Fruit fly (Drosophila melanogaster) whole organism, embryonic: ENCODE measurements around the gene Idh3b.
A peak's percentile ranks its signal among the peaks of the same experiment; 100 is the strongest.

Experiments used
- Adf1 ChIP-seq: fragments of 200-800 bp; sonication (Bioruptor generic); IDR thresholded peaks from 2 replicates; pipeline ENCODE4 v1.3.6; 2022; ENCODE audit warnings: missing biosample characterization, missing genetic modification characterization
- Aef1 ChIP-seq: fragments of 200-800 bp; sonication (Bioruptor generic); IDR thresholded peaks from 3 replicates; pipeline ENCODE4 v1.3.6; 2022; ENCODE audit warnings: missing biosample characterization, missing genetic modification characterization
- Awh ChIP-seq: fragments of 200-800 bp; sonication (Bioruptor generic); IDR thresholded peaks from 2 replicates; pipeline ENCODE4, ENCODE4 v1.3.6; 2022; ENCODE audit warnings: missing biosample characterization, missing genetic modification characterization
- CG10366 ChIP-seq: fragments of 200-800 bp; sonication (Bioruptor generic); IDR thresholded peaks from 2 replicates; pipeline ENCODE4 v1.3.6; 2022; ENCODE audit warnings: missing biosample characterization, missing genetic modification characterization
- CG10654 ChIP-seq: fragments of 200-800 bp; sonication (Bioruptor generic); optimal IDR thresholded peaks from 2 replicates; lab custom pipeline; 2016; ENCODE audit warnings: missing biosample characterization, missing genetic modification characterization
- CG12104 ChIP-seq: fragments of 200-800 bp; sonication (Bioruptor generic); optimal IDR thresholded peaks from 3 replicates; lab custom pipeline; 2016; ENCODE audit warnings: missing biosample characterization, missing genetic modification characterization
- CG12299 ChIP-seq: fragments of 200-800 bp; sonication (Bioruptor generic); optimal IDR thresholded peaks from 2 replicates; lab custom pipeline; 2018; ENCODE audit warnings: missing biosample characterization, mild to moderate bottlenecking, missing genetic modification characterization
- CG12744 ChIP-seq: fragments of 200-800 bp; sonication (Bioruptor generic); optimal IDR thresholded peaks from 2 replicates; lab custom pipeline; 2016; ENCODE audit warnings: missing biosample characterization, missing genetic modification characterization
- CG15479 ChIP-seq: fragments of 200-800 bp; sonication (Bioruptor generic); optimal IDR thresholded peaks from 3 replicates; lab custom pipeline; 2019; ENCODE audit warnings: missing biosample characterization, mild to moderate bottlenecking, missing genetic modification characterization, moderate library complexity
- CG1647 ChIP-seq: fragments of 200-800 bp; sonication (Bioruptor generic); optimal IDR thresholded peaks from 3 replicates; lab custom pipeline; 2016; ENCODE audit warnings: missing biosample characterization, missing genetic modification characterization
- CG18599 ChIP-seq: fragments of 200-800 bp; sonication (Bioruptor generic); optimal IDR thresholded peaks from 3 replicates; lab custom pipeline; 2017; ENCODE audit warnings: missing biosample characterization, missing genetic modification characterization, mild to moderate bottlenecking, moderate library complexity, missing genetic modification reagents
- CG2116 ChIP-seq: fragments of 200-800 bp; sonication (Bioruptor generic); optimal IDR thresholded peaks from 3 replicates; lab custom pipeline; 2018; ENCODE audit warnings: missing biosample characterization, mild to moderate bottlenecking, missing genetic modification characterization
- CG2129 ChIP-seq: fragments of 200-800 bp; sonication (Bioruptor generic); IDR thresholded peaks from 2 replicates; pipeline ENCODE4 v1.3.6; 2022; ENCODE audit warnings: missing biosample characterization, missing genetic modification characterization; ENCODE audit not compliant: partially characterized antibody
- CG3065 ChIP-seq: fragments of 200-800 bp; sonication (Bioruptor generic); optimal IDR thresholded peaks from 2 replicates; lab custom pipeline; 2016; ENCODE audit warnings: missing biosample characterization, missing genetic modification characterization
- CG31224 ChIP-seq: fragments of 200-800 bp; sonication (Bioruptor generic); IDR thresholded peaks from 2 replicates; pipeline ENCODE4 v1.3.6; 2022; ENCODE audit warnings: missing biosample characterization, missing genetic modification characterization
- CG31441 ChIP-seq: fragments of 200-800 bp; sonication (Bioruptor generic); IDR thresholded peaks from 2 replicates; pipeline ENCODE4 v1.3.6; 2022; ENCODE audit warnings: missing biosample characterization, missing genetic modification characterization
- CG33213 ChIP-seq: fragments of 200-800 bp; sonication (Bioruptor generic); optimal IDR thresholded peaks from 3 replicates; lab custom pipeline; 2016; ENCODE audit warnings: missing biosample characterization, missing genetic modification characterization
- CG43689 ChIP-seq: fragments of 200-800 bp; sonication (Bioruptor generic); IDR thresholded peaks from 2 replicates; pipeline ENCODE4 v1.3.6; 2022; ENCODE audit warnings: missing biosample characterization, missing genetic modification characterization
- CG6791 ChIP-seq: fragments of 200-800 bp; sonication (Bioruptor generic); IDR thresholded peaks from 3 replicates; pipeline ENCODE4 v1.3.6; 2022; ENCODE audit warnings: missing biosample characterization, missing genetic modification characterization; ENCODE audit not compliant: partially characterized antibody
- CG6813 ChIP-seq: fragments of 200-800 bp; sonication (Bioruptor generic); optimal IDR thresholded peaks from 2 replicates; lab custom pipeline; 2017; ENCODE audit warnings: missing biosample characterization, missing genetic modification characterization, mild to moderate bottlenecking, moderate library complexity, missing genetic modification reagents
- CG6854 ChIP-seq: fragments of 200-800 bp; sonication (Bioruptor generic); optimal IDR thresholded peaks from 3 replicates; lab custom pipeline; 2017; ENCODE audit warnings: missing biosample characterization, mild to moderate bottlenecking, missing genetic modification characterization
- CG7372 ChIP-seq: fragments of 200-800 bp; sonication (Bioruptor generic); IDR thresholded peaks from 2 replicates; pipeline ENCODE4 v1.3.6; 2022; ENCODE audit warnings: missing biosample characterization, missing genetic modification characterization
- CG9797 ChIP-seq: fragments of 200-800 bp; sonication (Bioruptor generic); optimal IDR thresholded peaks from 3 replicates; lab custom pipeline; 2018; ENCODE audit warnings: missing biosample characterization, mild to moderate bottlenecking, missing genetic modification characterization
- D19B ChIP-seq: fragments of 200-800 bp; sonication (Bioruptor generic); optimal IDR thresholded peaks from 2 replicates; lab custom pipeline; 2017; ENCODE audit warnings: missing biosample characterization, mild to moderate bottlenecking, missing genetic modification characterization
- Dek ChIP-seq: fragments of 200-800 bp; sonication (Bioruptor generic); optimal IDR thresholded peaks from 3 replicates; lab custom pipeline; 2019; ENCODE audit warnings: missing biosample characterization, mild to moderate bottlenecking, missing genetic modification characterization, moderate library complexity
- Eip74EF ChIP-seq, 2 experiments: fragments of 200-800 bp in 1 of 2; fragments of >200 bp in 1 of 2; sonication (Bioruptor generic) in 1 of 2; optimal IDR thresholded peaks; 2 replicates each; lab custom pipeline; 2017 to 2019; ENCODE audit warnings: missing biosample characterization in 2 of 2, missing genetic modification characterization in 2 of 2, mild to moderate bottlenecking in 1 of 2, moderate library complexity in 1 of 2
- Lpt ChIP-seq: fragments of >200 bp; optimal IDR thresholded peaks from 2 replicates; lab custom pipeline; 2018; ENCODE audit warnings: missing biosample characterization, missing genetic modification characterization
- MESR4 ChIP-seq: fragments of 200-800 bp; sonication (Bioruptor generic); optimal IDR thresholded peaks from 2 replicates; lab custom pipeline; 2018; ENCODE audit warnings: missing biosample characterization, mild to moderate bottlenecking, missing genetic modification characterization, moderate library complexity
- NC2β ChIP-seq: fragments of 200-800 bp; sonication (Bioruptor generic); optimal IDR thresholded peaks from 2 replicates; lab custom pipeline; 2016; ENCODE audit warnings: missing biosample characterization, missing genetic modification characterization
- NK7.1 ChIP-seq: fragments of 200-800 bp; sonication (Bioruptor generic); optimal IDR thresholded peaks from 3 replicates; lab custom pipeline; 2016; ENCODE audit warnings: missing biosample characterization, missing genetic modification characterization
- Nf-YC ChIP-seq: fragments of 200-800 bp; optimal IDR thresholded peaks from 3 replicates; lab custom pipeline; 2019; ENCODE audit warnings: missing biosample characterization, mild to moderate bottlenecking, missing genetic modification characterization, moderate library complexity
- Stat92E ChIP-seq, 3 experiments: fragments of >200 bp in 2 of 3; fragments of 200-800 bp in 1 of 3; sonication (Bioruptor generic) in 1 of 3; optimal IDR thresholded peaks; 2 replicates each; lab custom pipeline; 2017 to 2019; ENCODE audit warnings: missing biosample characterization in 3 of 3, missing genetic modification characterization in 3 of 3, mild to moderate bottlenecking in 1 of 3, moderate library complexity in 1 of 3
- Xbp1 ChIP-seq: fragments of 200-800 bp; sonication (Bioruptor generic); optimal IDR thresholded peaks from 3 replicates; lab custom pipeline; 2016; ENCODE audit warnings: missing biosample characterization, mild to moderate bottlenecking, missing genetic modification characterization
- amos ChIP-seq: fragments of 200-800 bp; sonication (Bioruptor generic); IDR thresholded peaks from 2 replicates; pipeline ENCODE4 v1.3.6; 2022; ENCODE audit warnings: missing biosample characterization, missing genetic modification characterization; ENCODE audit not compliant: partially characterized antibody
- croc ChIP-seq: fragments of 200-800 bp; sonication (Bioruptor generic); conservative IDR thresholded peaks from 3 replicates; pipeline ENCODE4 v1.3.6; 2022; ENCODE audit warnings: missing biosample characterization, missing genetic modification characterization
- en ChIP-seq: fragments of 200-800 bp; sonication (Bioruptor generic); optimal IDR thresholded peaks from 2 replicates; lab custom pipeline; 2016; ENCODE audit warnings: missing biosample characterization, missing genetic modification characterization
- fu2 ChIP-seq: fragments of 200-800 bp; sonication (Bioruptor generic); optimal IDR thresholded peaks from 2 replicates; lab custom pipeline; 2016; ENCODE audit warnings: missing biosample characterization, missing genetic modification characterization
- insv ChIP-seq, 2 experiments: fragments of 200-800 bp; sonication (Bioruptor generic); optimal IDR thresholded peaks; 3 replicates each; lab custom pipeline; 2016 to 2018; ENCODE audit warnings: missing biosample characterization in 2 of 2, missing genetic modification characterization in 2 of 2
- lab ChIP-seq: fragments of 200-800 bp; sonication (Bioruptor generic); optimal IDR thresholded peaks from 3 replicates; lab custom pipeline; 2017; ENCODE audit warnings: missing biosample characterization, missing genetic modification characterization, mild to moderate bottlenecking, moderate library complexity, missing genetic modification reagents
- mirr ChIP-seq: fragments of 200-800 bp; sonication (Bioruptor generic); optimal IDR thresholded peaks from 3 replicates; lab custom pipeline; 2018; ENCODE audit warnings: missing biosample characterization, mild to moderate bottlenecking, missing genetic modification characterization
- nerfin-1 ChIP-seq: fragments of 200-800 bp; sonication (Bioruptor generic); optimal IDR thresholded peaks from 3 replicates; lab custom pipeline; 2019; ENCODE audit warnings: missing biosample characterization, mild to moderate bottlenecking, missing genetic modification characterization, moderate library complexity
- prd ChIP-seq, 3 experiments: fragments of >200 bp in 2 of 3; fragments of 200-800 bp in 1 of 3; sonication (Bioruptor generic) in 1 of 3; optimal IDR thresholded peaks in 2 of 3; IDR thresholded peaks in 1 of 3; 2 replicates in 2 of 3; 3 replicates in 1 of 3; pipeline versions ENCODE4 v1.3.6 to Lab custom; 2017 to 2022; ENCODE audit warnings: missing biosample characterization in 1 of 3, missing genetic modification characterization in 1 of 3
- pum ChIP-seq: fragments of 200-800 bp; sonication (Bioruptor generic); optimal IDR thresholded peaks from 2 replicates; lab custom pipeline; 2016; ENCODE audit warnings: missing biosample characterization, missing genetic modification characterization
- rib ChIP-seq: fragments of 200-800 bp; sonication (Bioruptor generic); IDR thresholded peaks from 2 replicates; pipeline ENCODE4 v1.3.6; 2022; ENCODE audit warnings: missing biosample characterization, missing genetic modification characterization
- row ChIP-seq: fragments of 200-800 bp; sonication (Bioruptor generic); IDR thresholded peaks from 3 replicates; pipeline ENCODE4 v1.3.6; 2022; ENCODE audit warnings: missing biosample characterization, missing genetic modification characterization
- run ChIP-seq: fragments of 200-800 bp; sonication (Bioruptor generic); optimal IDR thresholded peaks from 3 replicates; lab custom pipeline; 2018; ENCODE audit warnings: missing biosample characterization, mild to moderate bottlenecking, missing genetic modification characterization
- shn ChIP-seq: fragments of 200-800 bp; sonication (Bioruptor generic); optimal IDR thresholded peaks from 3 replicates; lab custom pipeline; 2016; ENCODE audit warnings: missing biosample characterization, missing genetic modification characterization
- trh ChIP-seq: fragments of 200-800 bp; sonication (Bioruptor generic); optimal IDR thresholded peaks from 2 replicates; lab custom pipeline; 2016; ENCODE audit warnings: missing biosample characterization, missing genetic modification characterization
- twi ChIP-seq: fragments of 200-800 bp; optimal IDR thresholded peaks from 2 replicates; lab custom pipeline; 2019; ENCODE audit warnings: missing biosample characterization, mild to moderate bottlenecking, missing genetic modification characterization, moderate library complexity

The Idh3b gene

dm6 chr3R:22049134-22049796, 30.1 kb upstream of the Idh3b start (continued):
- TF ChIP-seq shn (GFP tag; lab: Kevin White, UChicago) (peak; percentile 45), en (GFP tag; lab: Kevin White, UChicago) (peak; percentile 59), amos (GFP tag; lab: Robert Waterston, UW) (no peak), lab (GFP tag; lab: Kevin White, UChicago) (peak; percentile 92), CG12299 (tag; lab: Kevin White, UChicago) (peak; percentile 62), prd (optimal IDR thresholded peaks at IDR 0.05; lab: Kevin White, UChicago) (no peak), prd (GFP tag; IDR thresholded peaks at IDR 0.05; lab: Robert Waterston, UW) (peak; percentile 89), CG33213 (GFP tag; lab: Kevin White, UChicago) (peak; percentile 50), CG6791 (GFP tag; lab: Robert Waterston, UW) (no peak), twi (tag; lab: Kevin White, UChicago) (peak; percentile 95), CG12744 (GFP tag; lab: Kevin White, UChicago) (peak; percentile 29), NC2β (GFP tag; lab: Kevin White, UChicago) (peak; percentile 59), nerfin-1 (peak; percentile 55), pum (GFP tag; lab: Kevin White, UChicago) (peak; percentile 68), MESR4 (GFP tag; lab: Kevin White, UChicago) (peak; percentile 7), CG43689 (GFP tag; lab: Robert Waterston, UW) (peak; percentile 67), mirr (GFP tag; lab: Kevin White, UChicago) (no peak), CG2129 (GFP tag; lab: Robert Waterston, UW) (no peak), Awh (GFP tag; lab: Robert Waterston, UW) (peak; percentile 74), CG10366 (GFP tag; lab: Robert Waterston, UW) (peak; percentile 84), Eip74EF (GFP tag; optimal IDR thresholded peaks at IDR 0.05; lab: Kevin White, UChicago) (peak in 1 of 2 experiments; percentile 64), D19B (GFP tag; lab: Kevin White, UChicago) (peak; percentile 41), Dek (tag; lab: Kevin White, UChicago) (peak; percentile 81), Nf-YC (peak; percentile 47), Adf1 (GFP tag; lab: Robert Waterston, UW) (no peak), CG10654 (peak; percentile 63), Aef1 (peak; percentile 81), row (GFP tag; lab: Robert Waterston, UW) (peak; percentile 91), CG6854 (GFP tag; lab: Kevin White, UChicago) (peak; percentile 52), CG7372 (GFP tag; lab: Robert Waterston, UW) (no peak), NK7.1 (GFP tag; lab: Kevin White, UChicago) (peak; percentile 64), fu2 (peak; percentile 43), Xbp1 (GFP tag; lab: Kevin White, UChicago) (peak; percentile 82), CG9797 (no peak), CG3065 (GFP tag; lab: Kevin White, UChicago) (peak; percentile 13), Lpt (GFP tag; lab: Kevin White, UChicago) (no peak), CG31224 (GFP tag; lab: Robert Waterston, UW) (peak; percentile 64), run (tag; lab: Kevin White, UChicago) (peak; percentile 70), CG31441 (GFP tag; lab: Robert Waterston, UW) (peak; percentile 71), CG18599 (GFP tag; lab: Kevin White, UChicago) (peak; percentile 92), Stat92E (GFP tag; optimal IDR thresholded peaks at IDR 0.05; lab: Kevin White, UChicago) (no peak), insv (GFP tag; optimal IDR thresholded peaks at IDR 0.05; lab: Kevin White, UChicago) (no peak), croc (peak; percentile 68), rib (peak; percentile 79), CG1647 (GFP tag; lab: Kevin White, UChicago) (peak; percentile 69), trh (GFP tag; lab: Kevin White, UChicago) (peak; percentile 32), CG15479 (GFP tag; lab: Kevin White, UChicago) (no peak), CG12104 (peak; percentile 59), CG2116 (peak; percentile 41), CG6813 (GFP tag; lab: Kevin White, UChicago) (peak; percentile 71)
